Fruit fly (Drosophila melanogaster): ENCODE results near the gene CG1468.

The CG1468 gene

dm6 chrX:9877240-9877639 lies 982 bp upstream of the CG1468 start:
- no peak for TF ChIP-seq Hnf4 (GFP tag; optimal IDR thresholded peaks at IDR 0.05)
- no peak for TF ChIP-seq Myc (optimal IDR thresholded peaks at IDR 0.05)
- no peak for TF ChIP-seq jim (GFP tag; optimal IDR thresholded peaks at IDR 0.05)
- TF ChIP-seq usp (GFP tag; optimal IDR thresholded peaks at IDR 0.05): no peak
- no peak for TF ChIP-seq sage (GFP tag; optimal IDR thresholded peaks at IDR 0.05)
- TF ChIP-seq Vsx2 (GFP tag; optimal IDR thresholded peaks at IDR 0.05; ENCODE audit: partially characterized antibody): no peak
- no peak for TF ChIP-seq Hr78 (GFP tag; optimal IDR thresholded peaks at IDR 0.05)
- TF ChIP-seq CrebA (GFP tag; optimal IDR thresholded peaks at IDR 0.05; ENCODE audit: borderline replicate concordance): no peak
- no peak for TF ChIP-seq Hr83 (GFP tag; optimal IDR thresholded peaks at IDR 0.05; ENCODE audit: poor library complexity, severe bottlenecking)
- no peak for TF ChIP-seq N (GFP tag; optimal IDR thresholded peaks at IDR 0.05)
- no peak for TF ChIP-seq CG9705 (GFP tag; optimal IDR thresholded peaks at IDR 0.05)
- TF ChIP-seq CG32264 (GFP tag; optimal IDR thresholded peaks at IDR 0.05): no peak
- no peak for TF ChIP-seq br (GFP tag; optimal IDR thresholded peaks at IDR 0.05)
- no peak for TF ChIP-seq Dif (GFP tag; optimal IDR thresholded peaks at IDR 0.05; ENCODE audit: partially characterized antibody)
- TF ChIP-seq lola (GFP tag; optimal IDR thresholded peaks at IDR 0.05): no peak

dm6 chrX:9879570-9879969 lies 1.3 kb downstream of the CG1468 start, which contains the start of gene CG9686:
Gene CG9686 (plus strand): TSS chrX:9879870.
- TF ChIP-seq lola (GFP tag; optimal IDR thresholded peaks at IDR 0.05): no peak
- no peak for TF ChIP-seq sage (GFP tag; optimal IDR thresholded peaks at IDR 0.05)
- TF ChIP-seq Dif (GFP tag; optimal IDR thresholded peaks at IDR 0.05; ENCODE audit: partially characterized antibody): no peak

- no peak for TF ChIP-seq CG32264 (GFP tag; optimal IDR thresholded peaks at IDR 0.05)
- TF ChIP-seq Vsx2 (GFP tag; optimal IDR thresholded peaks at IDR 0.05; ENCODE audit: partially characterized antibody): peak; percentile 55
Observed at dm6 chrX:9881746-9882145, 3.5 kb downstream of the CG1468 start, which contains the start of gene CG9689. Gene CG9689 (plus strand): TSS chrX:9881953.

- TF ChIP-seq sv (GFP tag; optimal IDR thresholded peaks at IDR 0.05) (no peak), usp (GFP tag; optimal IDR thresholded peaks at IDR 0.05) (no peak), Dif (GFP tag; optimal IDR thresholded peaks at IDR 0.05; ENCODE audit: partially characterized antibody) (no peak), sage (GFP tag; optimal IDR thresholded peaks at IDR 0.05) (no peak), Myc (optimal IDR thresholded peaks at IDR 0.05) (no peak), CG32264 (GFP tag; optimal IDR thresholded peaks at IDR 0.05) (no peak)
Observed at dm6 chrX:9882900-9883299, 4.7 kb downstream of the CG1468 start.

- TF ChIP-seq rgr (GFP tag; optimal IDR thresholded peaks at IDR 0.05) (peak; percentile 1), Hnf4 (GFP tag; optimal IDR thresholded peaks at IDR 0.05) (peak; percentile 8), sage (GFP tag; optimal IDR thresholded peaks at IDR 0.05) (no peak), Vsx2 (GFP tag; optimal IDR thresholded peaks at IDR 0.05; ENCODE audit: partially characterized antibody) (peak; percentile 58), Sp1 (GFP tag; optimal IDR thresholded peaks at IDR 0.05) (peak; percentile 40), OdsH (GFP tag; optimal IDR thresholded peaks at IDR 0.05) (peak; percentile 17), dl (GFP tag; optimal IDR thresholded peaks at IDR 0.05; ENCODE audit: insufficient read depth in 1 of 2, partially characterized antibody in 2 of 2) (no peak), Jra (GFP tag; optimal IDR thresholded peaks at IDR 0.05) (no peak), HLH106 (tag; optimal IDR thresholded peaks at IDR 0.05) (peak; percentile 1), CG9705 (GFP tag; optimal IDR thresholded peaks at IDR 0.05) (no peak), dsf (GFP tag; optimal IDR thresholded peaks at IDR 0.05; ENCODE audit: borderline replicate concordance) (no peak), Abd-B (GFP tag; optimal IDR thresholded peaks at IDR 0.05) (no peak), Hr83 (GFP tag; optimal IDR thresholded peaks at IDR 0.05; ENCODE audit: poor library complexity, severe bottlenecking) (no peak), sv (GFP tag; optimal IDR thresholded peaks at IDR 0.05) (no peak), Rel (GFP tag; optimal IDR thresholded peaks at IDR 0.05) (no peak), Rel (tag; optimal IDR thresholded peaks at IDR 0.05) (no peak), tai (GFP tag; optimal IDR thresholded peaks at IDR 0.05) (no peak)
Observed at dm6 chrX:9884221-9884620, 6.0 kb downstream of the CG1468 start, which contains the start of gene CG9691. Gene CG9691 (plus strand): TSS chrX:9884442.

dm6 chrX:9885363-9885762 lies 7.1 kb downstream of the CG1468 start:
- TF ChIP-seq CrebA (GFP tag; optimal IDR thresholded peaks at IDR 0.05; ENCODE audit: borderline replicate concordance) (no peak), Rel (GFP tag; optimal IDR thresholded peaks at IDR 0.05) (no peak), Rel (tag; optimal IDR thresholded peaks at IDR 0.05) (peak; percentile 78)

Data from whole organism, wandering third instar larva.